Fruit fly (Drosophila melanogaster) whole organism: ENCODE measurements around the gene GAPsec.

Experiments
- CG8478 ChIP-seq: fragments of >200 bp; optimal IDR thresholded peaks from 2 replicates; lab custom pipeline; 2018; ENCODE audit warnings: inconsistent platforms
- Dll ChIP-seq: fragments of >200 bp; optimal IDR thresholded peaks from 2 replicates; lab custom pipeline; 2017
- EcR ChIP-seq, 2 experiments: fragments of >200 bp; optimal IDR thresholded peaks; 2 replicates each; lab custom pipeline; 2017; ENCODE audit warnings: missing biosample characterization in 2 of 2, missing genetic modification characterization in 2 of 2, missing genetic modification reagents in 2 of 2
- pan ChIP-seq: fragments of >200 bp; optimal IDR thresholded peaks from 2 replicates; lab custom pipeline; 2017
- psq ChIP-seq: fragments of >200 bp; optimal IDR thresholded peaks from 2 replicates; lab custom pipeline; 2017
- usp ChIP-seq: fragments of >200 bp; optimal IDR thresholded peaks from 2 replicates; lab custom pipeline; 2017; ENCODE audit warnings: missing biosample characterization, missing genetic modification characterization, mixed read lengths

Gene GAPsec

dm6 chr3L:8659601-8660000, 35.9 kb upstream of the GAPsec start:
- TF ChIP-seq CG8478 (lab: Kevin White, UChicago) (no peak), Dll (lab: Kevin White, UChicago) (no peak), EcR (GFP tag; optimal IDR thresholded peaks at IDR 0.05; lab: Kevin White, UChicago) (no peak), usp (GFP tag; lab: Kevin White, UChicago) (no peak), pan (lab: Kevin White, UChicago) (no peak), psq (lab: Kevin White, UChicago) (no peak)

DNA sequence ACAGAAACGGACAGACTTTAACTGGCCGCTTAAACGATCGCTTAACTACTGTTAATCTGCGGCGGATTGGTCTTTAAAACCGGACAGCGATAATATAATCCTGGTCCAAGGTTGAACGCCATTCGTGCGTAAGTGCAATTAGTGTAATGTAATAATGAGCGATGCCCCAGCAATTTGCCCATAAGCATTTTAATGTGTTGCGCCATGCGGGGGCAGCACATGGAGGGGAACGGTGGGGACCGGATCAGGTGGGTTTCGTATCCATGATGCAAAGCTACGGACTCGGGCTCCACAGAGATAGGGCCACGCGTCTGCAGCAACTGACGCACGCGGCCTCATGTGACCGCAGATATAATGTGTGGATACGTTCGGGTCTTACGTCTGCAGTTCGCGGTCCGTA, 34.1 kb upstream of the GAPsec start:
- no peak for TF ChIP-seq psq (lab: Kevin White, UChicago)
- TF ChIP-seq EcR (GFP tag; optimal IDR thresholded peaks at IDR 0.05; lab: Kevin White, UChicago): no peak
- TF ChIP-seq Dll (lab: Kevin White, UChicago): no peak
- TF ChIP-seq usp (GFP tag; lab: Kevin White, UChicago): no peak
- TF ChIP-seq pan (lab: Kevin White, UChicago): no peak
- no peak for TF ChIP-seq CG8478 (lab: Kevin White, UChicago)

DNA sequence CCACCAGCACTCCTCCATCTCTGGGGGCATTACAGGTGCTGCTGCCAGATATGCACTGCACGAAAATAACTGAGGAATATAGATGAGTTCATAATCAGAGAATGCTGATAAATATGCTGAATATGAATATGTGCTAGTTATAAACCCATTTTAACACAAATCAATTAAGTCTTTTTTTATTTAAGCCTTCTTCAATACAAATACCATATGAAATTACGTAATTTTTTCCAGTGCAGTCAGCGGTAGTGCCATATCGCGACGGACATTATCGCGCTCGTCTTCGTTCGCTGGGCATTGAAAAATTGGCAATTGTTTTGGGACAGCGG, 33.7 kb upstream of the GAPsec start:
- TF ChIP-seq psq (lab: Kevin White, UChicago) (no peak), Dll (lab: Kevin White, UChicago) (no peak), usp (GFP tag; lab: Kevin White, UChicago) (no peak), EcR (GFP tag; optimal IDR thresholded peaks at IDR 0.05; lab: Kevin White, UChicago) (no peak), CG8478 (lab: Kevin White, UChicago) (no peak), pan (lab: Kevin White, UChicago) (no peak)

DNA sequence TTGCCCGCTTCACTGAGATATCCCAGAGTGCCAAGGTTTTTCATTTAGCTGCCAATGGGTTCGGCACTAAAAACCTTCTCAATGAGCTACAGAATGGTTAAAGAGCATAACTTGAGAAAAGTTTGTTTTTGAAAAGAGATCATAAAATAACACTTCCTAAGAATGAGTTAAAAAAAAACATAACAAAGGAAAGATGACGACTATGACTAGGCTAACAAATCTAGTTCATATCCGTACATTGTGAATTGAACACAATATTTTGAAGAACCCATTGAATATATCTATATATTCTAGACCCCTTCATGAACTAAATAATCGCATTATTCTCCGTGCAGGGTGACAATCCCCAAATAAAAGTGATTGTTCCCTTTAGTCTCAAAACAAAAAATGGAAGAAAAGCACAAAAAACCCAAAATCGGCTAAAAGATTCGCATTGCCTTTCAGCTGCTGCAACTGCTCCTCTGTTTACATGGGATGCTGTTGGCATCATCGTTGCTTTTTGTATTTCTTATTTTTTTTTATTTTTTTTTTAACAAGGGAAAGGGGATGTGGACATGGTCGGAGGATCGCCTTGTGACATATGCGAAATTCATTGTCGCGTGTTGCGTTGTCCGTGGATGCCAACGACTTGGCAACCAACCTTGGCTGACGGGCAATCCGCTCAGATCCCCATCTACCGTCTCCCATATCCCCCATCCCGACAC, 33.2 kb upstream of the GAPsec start:
- TF ChIP-seq pan (lab: Kevin White, UChicago) (no peak), Dll (lab: Kevin White, UChicago) (no peak), usp (GFP tag; lab: Kevin White, UChicago) (no peak), psq (lab: Kevin White, UChicago) (no peak), EcR (GFP tag; optimal IDR thresholded peaks at IDR 0.05; lab: Kevin White, UChicago) (no peak)

dm6 chr3L:8655217-8655896, 31.7 kb upstream of the GAPsec start:
- TF ChIP-seq Dll (lab: Kevin White, UChicago): no peak
- no peak for TF ChIP-seq EcR (GFP tag; optimal IDR thresholded peaks at IDR 0.05; lab: Kevin White, UChicago)
- no peak for TF ChIP-seq psq (lab: Kevin White, UChicago)
- TF ChIP-seq CG8478 (lab: Kevin White, UChicago): no peak
- TF ChIP-seq pan (lab: Kevin White, UChicago): no peak
- TF ChIP-seq usp (GFP tag; lab: Kevin White, UChicago): no peak

DNA sequence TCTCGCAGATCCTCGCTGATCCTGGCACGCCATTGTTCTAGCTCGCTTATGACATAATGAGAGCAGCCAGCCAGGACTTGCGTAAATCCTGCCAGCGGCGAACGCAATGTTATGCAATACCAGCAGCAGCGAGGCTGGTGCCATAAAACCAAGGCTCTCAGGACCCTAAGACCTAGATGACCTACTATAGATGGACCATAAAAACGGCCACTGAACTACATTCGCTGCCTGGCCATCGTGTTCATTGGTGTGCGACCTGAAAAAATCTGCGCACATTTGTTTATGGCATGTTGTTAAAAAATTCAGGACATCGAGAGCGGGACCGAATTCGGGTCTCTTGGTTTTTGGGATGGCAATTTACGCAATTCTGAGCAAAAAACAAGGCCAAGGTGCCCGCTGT, 29.9 kb upstream of the GAPsec start:
- TF ChIP-seq usp (GFP tag; lab: Kevin White, UChicago) (no peak), CG8478 (lab: Kevin White, UChicago) (no peak), EcR (GFP tag; optimal IDR thresholded peaks at IDR 0.05; lab: Kevin White, UChicago) (no peak), pan (lab: Kevin White, UChicago) (no peak), psq (lab: Kevin White, UChicago) (no peak), Dll (lab: Kevin White, UChicago) (no peak)

DNA sequence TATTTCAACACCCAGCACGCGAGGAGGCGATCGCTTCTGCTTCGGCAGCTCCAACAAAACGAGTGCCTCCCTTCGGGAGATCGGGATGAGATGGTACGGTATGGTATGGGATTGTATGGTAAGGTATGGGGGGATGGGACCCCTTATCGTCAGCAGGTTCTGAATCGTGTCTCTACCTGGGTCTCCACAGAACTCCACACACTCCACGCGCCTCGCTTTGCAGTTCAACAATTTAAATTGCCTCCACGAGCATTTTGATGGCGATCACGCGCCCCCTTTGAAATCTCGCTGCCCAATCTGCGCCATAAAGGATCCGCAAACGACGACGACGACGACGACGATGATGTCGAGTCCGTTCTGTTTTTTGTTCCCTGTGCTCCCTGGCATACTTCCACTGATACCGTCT, 28.9 kb upstream of the GAPsec start:
- TF ChIP-seq Dll (lab: Kevin White, UChicago) (peak; percentile 11), usp (GFP tag; lab: Kevin White, UChicago) (no peak)

dm6 chr3L:8651876-8652571, 28.3 kb upstream of the GAPsec start:
- TF ChIP-seq Dll (lab: Kevin White, UChicago) (no peak), CG8478 (lab: Kevin White, UChicago) (no peak), psq (lab: Kevin White, UChicago) (no peak), EcR (GFP tag; optimal IDR thresholded peaks at IDR 0.05; lab: Kevin White, UChicago) (no peak), pan (lab: Kevin White, UChicago) (no peak), usp (GFP tag; lab: Kevin White, UChicago) (no peak)

- TF ChIP-seq Dll (lab: Kevin White, UChicago): no peak
- TF ChIP-seq CG8478 (lab: Kevin White, UChicago): no peak
- no peak for TF ChIP-seq pan (lab: Kevin White, UChicago)
- TF ChIP-seq usp (GFP tag; lab: Kevin White, UChicago): no peak
- no peak for TF ChIP-seq psq (lab: Kevin White, UChicago)
- no peak for TF ChIP-seq EcR (GFP tag; optimal IDR thresholded peaks at IDR 0.05; lab: Kevin White, UChicago)
These were observed 25.1 kb upstream of the GAPsec start, which contains the start of gene Arr2 for dm6 chr3L:8648836-8649235. Gene Arr2, minus strand, starts transcription at chr3L:8648936.

- TF ChIP-seq psq (lab: Kevin White, UChicago) (no peak), usp (GFP tag; lab: Kevin White, UChicago) (no peak), pan (lab: Kevin White, UChicago) (no peak), EcR (GFP tag; optimal IDR thresholded peaks at IDR 0.05; lab: Kevin White, UChicago) (no peak), CG8478 (lab: Kevin White, UChicago) (no peak), Dll (lab: Kevin White, UChicago) (no peak)
These were observed 23.1 kb upstream of the GAPsec start, which contains the start of the genes CG13305 and Pex7 for dm6 chr3L:8646821-8647220. Gene CG13305, minus strand, starts transcription at chr3L:8646822. Gene Pex7, plus strand, starts transcription at chr3L:8647145.
